Worm (Caenorhabditis elegans) whole organism, mixed stage, embryonic: ENCODE measurements around the gene F54F7.14.

Source experiments
- M03D4.4 ChIP-seq: sonication (generic microtip); optimal IDR thresholded peaks from 2 replicates; lab custom pipeline; 2017; ENCODE audit warnings: mild to moderate bottlenecking, missing genetic modification characterization, missing compliant biosample characterization
- bed-3 ChIP-seq: fragments of 200-800 bp; sonication (Bioruptor generic); optimal IDR thresholded peaks from 3 replicates; lab custom pipeline; 2018; ENCODE audit warnings: mild to moderate bottlenecking, missing genetic modification characterization, moderate library complexity, missing compliant biosample characterization
- blmp-1 ChIP-seq: fragments of 150-350 bp; optimal IDR thresholded peaks from 2 replicates; lab custom pipeline; 2014; ENCODE audit warnings: missing biosample characterization, missing genetic modification characterization
- ceh-39 ChIP-seq: fragments of 150-350 bp; optimal IDR thresholded peaks from 2 replicates; lab custom pipeline; 2014; ENCODE audit warnings: missing biosample characterization, missing genetic modification characterization
- ceh-43 ChIP-seq: fragments of 200-800 bp; sonication (Bioruptor generic); optimal IDR thresholded peaks from 2 replicates; lab custom pipeline; 2018; ENCODE audit warnings: mild to moderate bottlenecking, missing genetic modification characterization, moderate library complexity, missing compliant biosample characterization
- ceh-83 ChIP-seq: fragments of 200-800 bp; sonication (Bioruptor generic); optimal IDR thresholded peaks from 2 replicates; lab custom pipeline; 2018; ENCODE audit warnings: mild to moderate bottlenecking, missing genetic modification characterization, missing compliant biosample characterization
- ces-1 ChIP-seq: fragments of 150-350 bp; optimal IDR thresholded peaks from 2 replicates; lab custom pipeline; 2014; ENCODE audit warnings: missing biosample characterization, missing genetic modification reagents, missing genetic modification characterization
- drap-1 ChIP-seq: fragments of 200-800 bp; sonication (Bioruptor generic); optimal IDR thresholded peaks from 3 replicates; lab custom pipeline; 2018; ENCODE audit warnings: mild to moderate bottlenecking, missing genetic modification characterization, missing compliant biosample characterization
- elt-1 ChIP-seq: sonication (generic microtip); optimal IDR thresholded peaks from 2 replicates; lab custom pipeline; 2017; ENCODE audit warnings: missing genetic modification characterization, mild to moderate bottlenecking, missing compliant biosample characterization, antibody characterized with exemption, moderate library complexity, borderline replicate concordance; ENCODE audit not compliant: insufficient read depth
- elt-3 ChIP-seq: fragments of 150-350 bp; optimal IDR thresholded peaks from 2 replicates; lab custom pipeline; 2014; ENCODE audit warnings: missing biosample characterization, missing genetic modification characterization
- flh-1 ChIP-seq: fragments of 200-800 bp; sonication (Bioruptor generic); optimal IDR thresholded peaks from 2 replicates; lab custom pipeline; 2018; ENCODE audit warnings: mild to moderate bottlenecking, missing genetic modification characterization, moderate library complexity, missing compliant biosample characterization
- ham-2 ChIP-seq: fragments of 200-800 bp; sonication (Bioruptor generic); optimal IDR thresholded peaks from 2 replicates; lab custom pipeline; 2018; ENCODE audit warnings: mild to moderate bottlenecking, missing genetic modification characterization, missing compliant biosample characterization
- lin-13 ChIP-seq: fragments of 150-350 bp; optimal IDR thresholded peaks from 2 replicates; lab custom pipeline; 2014; ENCODE audit warnings: missing biosample characterization, missing genetic modification characterization
- lin-32 ChIP-seq: fragments of 200-800 bp; sonication (Bioruptor generic); optimal IDR thresholded peaks from 2 replicates; lab custom pipeline; 2018; ENCODE audit warnings: mild to moderate bottlenecking, missing genetic modification characterization, missing compliant biosample characterization
- mab-5 ChIP-seq: fragments of 150-350 bp; optimal IDR thresholded peaks from 2 replicates; lab custom pipeline; 2014; ENCODE audit warnings: missing biosample characterization, missing genetic modification characterization
- mep-1 ChIP-seq: fragments of 150-350 bp; optimal IDR thresholded peaks from 2 replicates; lab custom pipeline; 2017; ENCODE audit warnings: missing biosample characterization, missing genetic modification reagents, missing genetic modification characterization, inconsistent platforms
- mls-2 ChIP-seq: sonication (generic microtip); optimal IDR thresholded peaks from 2 replicates; lab custom pipeline; 2016; ENCODE audit warnings: mild to moderate bottlenecking, missing genetic modification characterization, moderate library complexity, missing compliant biosample characterization
- nhr-12 ChIP-seq: fragments of 150-350 bp; optimal IDR thresholded peaks from 2 replicates; lab custom pipeline; 2014; ENCODE audit warnings: missing biosample characterization, missing genetic modification characterization
- nhr-2 ChIP-seq: fragments of 150-350 bp; optimal IDR thresholded peaks from 2 replicates; lab custom pipeline; 2014; ENCODE audit warnings: missing biosample characterization, missing genetic modification characterization
- nhr-237 ChIP-seq: fragments of 150-350 bp; optimal IDR thresholded peaks from 2 replicates; lab custom pipeline; 2014; ENCODE audit warnings: missing biosample characterization, missing genetic modification characterization
- nhr-28 ChIP-seq: fragments of 150-350 bp; optimal IDR thresholded peaks from 2 replicates; lab custom pipeline; 2014; ENCODE audit warnings: missing biosample characterization, missing genetic modification characterization
- nhr-76 ChIP-seq: sonication (generic microtip); optimal IDR thresholded peaks from 2 replicates; lab custom pipeline; 2017; ENCODE audit warnings: missing biosample characterization, missing genetic modification characterization
- pha-4 ChIP-seq: fragments of 150-350 bp; optimal IDR thresholded peaks from 2 replicates; lab custom pipeline; 2018; ENCODE audit warnings: missing biosample characterization, missing genetic modification reagents, missing genetic modification characterization
- snpc-4 ChIP-seq: fragments of 150-350 bp; optimal IDR thresholded peaks from 2 replicates; lab custom pipeline; 2014; ENCODE audit warnings: missing biosample characterization, missing genetic modification characterization
- sptf-1 ChIP-seq: sonication (generic microtip); optimal IDR thresholded peaks from 2 replicates; lab custom pipeline; 2017; ENCODE audit warnings: mild to moderate bottlenecking, missing genetic modification characterization, moderate library complexity, missing compliant biosample characterization
- tbx-8 ChIP-seq: fragments of 200-800 bp; sonication (Bioruptor generic); optimal IDR thresholded peaks from 2 replicates; lab custom pipeline; 2018; ENCODE audit warnings: mild to moderate bottlenecking, missing genetic modification characterization, moderate library complexity, missing compliant biosample characterization
- unc-120 ChIP-seq: sonication (generic microtip); optimal IDR thresholded peaks from 2 replicates; lab custom pipeline; 2017; ENCODE audit warnings: missing genetic modification characterization, missing compliant biosample characterization; ENCODE audit not compliant: poor library complexity, severe bottlenecking
- unc-39 ChIP-seq: fragments of 150-350 bp; optimal IDR thresholded peaks from 2 replicates; lab custom pipeline; 2014; ENCODE audit warnings: missing biosample characterization, missing genetic modification characterization
- unc-62 ChIP-seq: fragments of 150-350 bp; optimal IDR thresholded peaks from 2 replicates; lab custom pipeline; 2014; ENCODE audit warnings: missing biosample characterization, missing genetic modification reagents, missing genetic modification characterization
- zip-8 ChIP-seq: fragments of 150-350 bp; optimal IDR thresholded peaks from 2 replicates; lab custom pipeline; 2014; ENCODE audit warnings: missing biosample characterization, missing genetic modification characterization
- ztf-11 ChIP-seq: fragments of 150-350 bp; optimal IDR thresholded peaks from 2 replicates; lab custom pipeline; 2014; ENCODE audit warnings: missing biosample characterization, missing genetic modification characterization

F54F7.14 gene

DNA sequence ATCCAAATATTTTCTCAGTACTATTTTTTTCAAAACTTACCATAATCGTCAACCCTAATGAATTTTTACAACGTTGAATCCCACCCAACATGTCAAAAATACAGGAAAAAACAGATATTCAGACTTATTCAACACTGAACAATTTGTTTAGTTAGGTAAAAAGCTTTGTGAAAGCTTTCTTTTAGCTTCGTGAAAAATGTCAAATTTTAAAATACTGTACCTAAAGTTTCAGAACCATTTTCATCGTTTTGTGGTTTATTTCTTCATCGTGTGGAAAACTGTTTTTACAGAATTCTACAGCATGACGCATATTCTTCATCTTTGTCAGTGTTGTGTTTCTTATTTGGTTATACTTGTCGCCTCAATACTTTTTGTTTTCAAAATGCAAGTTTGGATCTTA is at the start of gene F54F7.14:
Gene F54F7.14, plus strand, starts transcription at position 301 of the 400 bp plus-strand sequence.
- TF ChIP-seq unc-39 (tag; lab: Kevin White, UChicago) (no peak), mls-2 (no peak), nhr-12 (tag; lab: Kevin White, UChicago) (no peak), mab-5 (tag; lab: Kevin White, UChicago) (no peak), ceh-39 (tag; lab: Kevin White, UChicago) (no peak), elt-1 (tag; lab: Kevin White, UChicago) (no peak), unc-120 (tag; lab: Kevin White, UChicago) (no peak), nhr-237 (no peak), tbx-8 (GFP tag; lab: Kevin White, UChicago) (no peak), snpc-4 (no peak), sptf-1 (tag; lab: Kevin White, UChicago) (no peak), M03D4.4 (tag; lab: Kevin White, UChicago) (no peak), ham-2 (GFP tag; lab: Kevin White, UChicago) (no peak), elt-3 (tag; lab: Kevin White, UChicago) (no peak), nhr-2 (tag; lab: Kevin White, UChicago) (no peak), ceh-43 (GFP tag; lab: Kevin White, UChicago) (no peak)
- TF ChIP-seq, all 35 proteins: peak for 0

DNA sequence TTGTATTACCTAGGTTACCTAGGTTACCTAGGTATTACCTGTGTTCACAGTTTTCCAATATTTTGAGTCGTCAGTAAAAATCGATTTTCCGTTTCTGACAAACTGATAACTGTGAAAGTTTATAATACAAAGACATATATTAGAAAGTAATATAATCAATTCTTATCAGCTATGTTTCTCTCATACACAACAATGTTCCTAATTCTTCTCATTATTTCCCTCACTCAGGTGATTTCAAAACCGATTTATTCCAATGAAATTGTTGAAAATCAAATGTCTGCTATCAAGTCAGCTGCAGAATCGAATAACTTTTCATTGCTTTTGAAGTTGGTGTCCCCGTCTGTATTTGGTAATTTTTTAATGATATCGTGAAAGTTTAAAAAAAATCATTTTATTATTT is 46.6 kb upstream of the F54F7.14 start, which contains the start of gene C34E11.4:
Gene C34E11.4, plus strand, starts transcription at position 154 of the 400 bp plus-strand sequence.
- TF ChIP-seq pha-4 (tag; lab: Kevin White, UChicago), result no peak
- no peak for TF ChIP-seq ceh-43 (GFP tag; lab: Kevin White, UChicago)
- no peak for TF ChIP-seq lin-32 (GFP tag; lab: Kevin White, UChicago)
- no peak for TF ChIP-seq nhr-12 (tag; lab: Kevin White, UChicago)
- no peak for TF ChIP-seq blmp-1 (tag; lab: Kevin White, UChicago)
- TF ChIP-seq ces-1 (GFP tag; lab: Kevin White, UChicago), result no peak
- no peak for TF ChIP-seq nhr-2 (tag; lab: Kevin White, UChicago)
- no peak for TF ChIP-seq tbx-8 (GFP tag; lab: Kevin White, UChicago)
- no peak for TF ChIP-seq bed-3
- no peak for TF ChIP-seq drap-1 (GFP tag; lab: Kevin White, UChicago)
- TF ChIP-seq ceh-83 (GFP tag; lab: Kevin White, UChicago), result no peak
- no peak for TF ChIP-seq mep-1 (tag; lab: Kevin White, UChicago)
- no peak for TF ChIP-seq sptf-1 (tag; lab: Kevin White, UChicago)
- no peak for TF ChIP-seq unc-62 (GFP tag; lab: Kevin White, UChicago)
- no peak for TF ChIP-seq nhr-76 (tag; lab: Kevin White, UChicago)
- no peak for TF ChIP-seq ztf-11 (tag; lab: Kevin White, UChicago)
- no peak for TF ChIP-seq M03D4.4 (tag; lab: Kevin White, UChicago)

DNA sequence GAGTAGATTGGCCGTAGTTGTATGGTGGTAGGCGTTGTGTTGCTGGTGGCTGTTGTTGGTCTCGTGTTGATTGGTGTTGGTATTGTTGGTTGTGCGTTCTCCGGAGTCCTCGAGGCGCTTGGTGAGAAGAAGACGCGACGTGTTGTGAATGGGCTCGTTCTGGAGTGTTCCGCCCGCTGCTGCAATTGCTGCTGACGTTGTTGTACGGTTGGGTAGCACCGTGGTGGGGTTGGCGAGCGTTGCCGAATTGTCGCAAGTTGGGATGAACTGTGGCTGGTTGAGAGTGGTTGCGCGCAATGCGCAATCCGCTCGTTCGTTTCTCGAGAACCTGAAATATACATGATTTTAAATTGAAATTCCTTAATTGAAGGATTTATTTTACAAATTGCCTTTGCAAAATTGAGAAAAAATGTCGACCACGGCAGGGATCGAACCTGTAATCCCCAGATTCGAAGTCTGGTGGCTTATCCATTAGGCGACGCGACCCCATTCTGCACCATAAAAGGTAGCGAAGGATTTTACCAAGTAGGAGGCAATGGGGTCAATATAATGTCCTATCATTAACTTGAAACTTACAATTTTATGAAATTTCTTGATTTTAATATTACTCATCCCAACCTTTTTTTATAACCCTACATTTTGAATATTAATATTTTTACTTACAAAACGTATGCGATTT is 44.4 kb upstream of the F54F7.14 start:
- TF ChIP-seq nhr-76 (tag; lab: Kevin White, UChicago), result no peak
- no peak for TF ChIP-seq nhr-28 (tag; lab: Kevin White, UChicago)
- TF ChIP-seq ceh-43 (GFP tag; lab: Kevin White, UChicago), result no peak
- TF ChIP-seq elt-3 (tag; lab: Kevin White, UChicago), result no peak
- no peak for TF ChIP-seq pha-4 (tag; lab: Kevin White, UChicago)
- TF ChIP-seq snpc-4, result no peak
- TF ChIP-seq tbx-8 (GFP tag; lab: Kevin White, UChicago), result no peak
- no peak for TF ChIP-seq ces-1 (GFP tag; lab: Kevin White, UChicago)
- TF ChIP-seq M03D4.4 (tag; lab: Kevin White, UChicago), result no peak
- no peak for TF ChIP-seq elt-1 (tag; lab: Kevin White, UChicago)
- TF ChIP-seq flh-1 (GFP tag; lab: Kevin White, UChicago), result no peak
- no peak for TF ChIP-seq unc-39 (tag; lab: Kevin White, UChicago)
- TF ChIP-seq mls-2, result no peak
- no peak for TF ChIP-seq lin-13
- no peak for TF ChIP-seq drap-1 (GFP tag; lab: Kevin White, UChicago)

DNA sequence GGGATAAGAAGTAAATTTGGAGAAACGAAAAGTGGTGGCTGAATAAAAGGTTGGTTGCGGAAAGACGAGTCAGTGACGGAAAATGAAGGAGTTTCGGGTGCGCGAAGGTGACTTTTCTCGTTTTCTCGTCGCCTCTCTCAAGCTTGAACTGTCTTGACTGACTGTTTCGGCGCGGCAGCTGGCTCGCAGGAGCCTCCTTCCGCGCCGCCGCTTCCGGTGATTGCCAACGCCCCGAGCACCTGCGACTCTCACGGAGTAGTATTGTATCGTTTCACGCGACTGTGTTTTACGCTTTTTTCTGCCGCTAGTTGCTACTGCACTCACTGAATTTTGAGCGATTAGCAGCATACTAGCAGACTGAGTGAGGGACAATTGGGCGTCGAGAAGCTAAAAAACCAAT is 36.0 kb upstream of the F54F7.14 start, which contains the start of gene C34E11.2:
Gene C34E11.2, minus strand, starts transcription at position 84 of the 400 bp plus-strand sequence.
- TF ChIP-seq unc-62 (GFP tag; lab: Kevin White, UChicago) (no peak), nhr-2 (tag; lab: Kevin White, UChicago) (no peak), nhr-76 (tag; lab: Kevin White, UChicago) (no peak), mls-2 (no peak), ham-2 (GFP tag; lab: Kevin White, UChicago) (no peak), lin-32 (GFP tag; lab: Kevin White, UChicago) (no peak), zip-8 (tag; lab: Kevin White, UChicago) (no peak), M03D4.4 (tag; lab: Kevin White, UChicago) (no peak), pha-4 (tag; lab: Kevin White, UChicago) (no peak), ztf-11 (tag; lab: Kevin White, UChicago) (no peak), unc-120 (tag; lab: Kevin White, UChicago) (no peak), lin-13 (no peak), tbx-8 (GFP tag; lab: Kevin White, UChicago) (no peak), elt-3 (tag; lab: Kevin White, UChicago) (no peak), ceh-43 (GFP tag; lab: Kevin White, UChicago) (no peak)
